Worm (Caenorhabditis elegans): ENCODE results near the gene F46C8.1.

DNA sequence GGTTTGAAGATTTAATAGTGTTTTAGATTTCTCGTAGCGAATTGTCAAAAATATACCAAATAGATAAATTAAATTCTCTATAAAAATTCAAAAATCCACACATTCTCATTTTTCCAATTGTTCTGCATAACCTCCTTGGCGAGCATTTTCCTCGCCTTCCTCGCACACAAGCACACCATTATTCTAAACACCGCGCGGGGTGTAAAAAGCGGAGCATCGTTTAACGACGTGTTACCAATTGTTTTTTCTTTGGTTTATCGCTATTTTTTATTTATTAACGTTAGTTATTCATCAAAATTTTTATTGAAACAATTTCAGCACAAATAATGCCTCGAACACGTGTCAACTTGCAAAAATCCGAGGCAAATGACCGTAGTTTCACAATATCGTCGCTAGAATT, 16.7 kb downstream of the F46C8.1 start, which contains the start of gene vps-52:
- TF ChIP-seq snpc-4 (tag; optimal IDR thresholded peaks at IDR 0.05) (no peak), elt-1 (tag; optimal IDR thresholded peaks at IDR 0.05) (no peak), zag-1 (tag; optimal IDR thresholded peaks at IDR 0.05) (no peak), elt-2 (tag; optimal IDR thresholded peaks at IDR 0.05) (no peak), unc-39 (tag; optimal IDR thresholded peaks at IDR 0.05) (no peak), ama-1 (optimal IDR thresholded peaks at IDR 0.05) (no peak), nhr-237 (tag; optimal IDR thresholded peaks at IDR 0.05) (no peak), pha-4 (tag; optimal IDR thresholded peaks at IDR 0.05) (peak; percentile 29), mdl-1 (tag; optimal IDR thresholded peaks at IDR 0.05) (no peak), nhr-76 (tag; optimal IDR thresholded peaks at IDR 0.05) (no peak), aly-2 (tag; optimal IDR thresholded peaks at IDR 0.05) (no peak), nhr-23 (tag; optimal IDR thresholded peaks at IDR 0.05) (no peak), jun-1 (tag; optimal IDR thresholded peaks at IDR 0.05) (no peak), ceh-9 (tag; optimal IDR thresholded peaks at IDR 0.05) (no peak)
